Fruit fly (Drosophila melanogaster): Measurements from ENCODE around the gene CG13250.

DNA sequence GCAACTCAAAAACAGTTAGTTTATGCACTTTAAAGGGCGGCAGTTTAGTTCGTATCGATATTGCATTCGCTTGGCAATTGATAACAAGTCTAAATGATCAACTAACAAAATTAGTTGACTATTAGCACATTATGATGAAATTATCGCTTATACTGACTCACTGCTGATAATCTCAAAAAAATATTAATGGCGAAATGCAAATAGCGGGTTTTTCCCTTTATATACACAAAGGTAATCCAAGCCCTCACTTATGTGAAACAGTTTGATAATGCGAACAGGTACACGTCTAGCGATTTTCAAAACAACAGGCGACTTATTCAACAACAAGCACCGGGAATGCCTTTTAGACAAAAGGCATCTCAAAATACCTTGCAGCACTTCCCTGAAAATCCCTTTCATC is 19.4 kb upstream of the CG13250 start:
- no peak for TF ChIP-seq Sin3A (optimal IDR thresholded peaks at IDR 0.05)
- TF ChIP-seq ttk (optimal IDR thresholded peaks at IDR 0.05), result no peak
- no peak for TF ChIP-seq psq (optimal IDR thresholded peaks at IDR 0.05)
- no peak for TF ChIP-seq Myc (optimal IDR thresholded peaks at IDR 0.05)
- no peak for TF ChIP-seq h (optimal IDR thresholded peaks at IDR 0.05)
- no peak for TF ChIP-seq insv (optimal IDR thresholded peaks at IDR 0.05)
